Fruit fly (Drosophila melanogaster): ENCODE results near the gene CG17359.

CG17359 gene

DNA sequence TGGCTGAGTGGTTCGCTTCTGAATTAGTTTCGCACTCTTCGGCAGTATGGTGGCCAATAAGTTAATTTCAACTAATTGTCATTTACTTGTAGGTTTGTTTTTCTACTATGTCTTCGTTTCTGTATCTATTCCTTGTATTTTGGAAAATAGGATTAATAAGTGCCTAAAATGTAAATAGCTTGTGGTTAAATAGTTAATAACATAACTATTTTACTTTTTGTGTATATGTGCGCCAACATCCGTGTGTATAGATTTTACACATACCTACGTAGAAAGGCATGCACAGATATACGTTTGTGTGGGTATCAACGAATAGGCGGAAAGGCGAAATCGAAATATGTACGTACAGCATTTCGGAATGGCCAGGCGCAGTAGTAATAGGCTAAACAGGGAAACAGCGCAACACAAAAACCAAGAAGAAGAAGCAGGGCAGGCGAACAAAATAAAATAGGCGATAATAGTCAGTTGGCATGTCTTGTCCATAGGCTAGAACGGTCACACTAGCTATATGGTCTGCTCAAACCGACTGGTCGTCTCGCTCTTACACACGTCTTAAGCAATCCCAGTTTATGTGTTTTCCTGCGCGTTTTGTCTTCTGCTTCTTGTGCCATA, 3.6 kb upstream of the CG17359 start (continued):
- TF ChIP-seq fru (GFP tag; optimal IDR thresholded peaks at IDR 0.05), result no peak

DNA sequence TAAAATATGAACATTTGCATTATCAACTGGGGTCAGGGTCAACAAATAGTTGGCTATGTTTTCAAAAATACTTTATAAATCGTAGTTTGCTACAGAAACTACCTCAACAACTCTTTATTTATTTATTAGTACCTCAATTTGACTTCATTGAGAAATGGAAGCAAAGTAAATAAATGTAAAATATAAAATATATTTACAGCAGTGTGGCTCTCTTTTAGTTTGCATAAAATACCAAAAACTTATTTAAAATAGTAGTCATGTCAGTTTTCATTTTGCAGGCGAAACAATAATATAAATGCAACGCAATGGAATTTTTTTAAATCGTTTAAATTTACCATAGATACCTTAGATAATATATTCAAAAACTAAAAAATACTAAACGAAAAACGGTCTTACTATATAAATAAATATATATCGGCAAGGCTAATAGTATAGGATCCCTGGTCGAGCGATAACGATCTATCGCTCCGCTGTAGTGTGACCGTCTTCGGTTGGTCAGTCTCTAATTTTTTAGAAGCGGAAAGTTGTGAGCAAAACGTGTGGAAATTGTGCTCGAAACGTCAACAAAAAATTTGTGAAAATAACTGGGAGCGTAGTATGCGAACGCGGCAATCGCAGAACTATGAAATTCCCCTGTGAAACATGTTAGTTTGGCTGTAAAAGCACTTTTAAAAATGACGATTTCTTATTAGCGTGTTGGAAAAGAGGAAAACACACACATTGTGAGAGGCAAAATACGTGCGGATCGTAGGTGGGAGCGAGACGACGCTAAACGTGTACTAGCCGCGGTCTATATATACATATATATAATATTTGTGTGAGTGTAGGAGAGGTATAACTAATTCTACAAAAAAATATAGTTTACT, 2.8 kb upstream of the CG17359 start, which contains the start of the genes Nprl3 and upSET:
TSS of gene Nprl3 (minus strand) at position 223 of the 866 bp plus-strand sequence.
TSS of gene upSET (plus strand) at position 470 of the 866 bp plus-strand sequence.
- TF ChIP-seq sv (GFP tag; optimal IDR thresholded peaks at IDR 0.05) (peak; percentile 44), br (GFP tag; optimal IDR thresholded peaks at IDR 0.05) (no peak), fru (GFP tag; optimal IDR thresholded peaks at IDR 0.05) (no peak), rgr (GFP tag; optimal IDR thresholded peaks at IDR 0.05) (peak; percentile 17), woc (GFP tag; optimal IDR thresholded peaks at IDR 0.05) (peak; percentile 23), brk (GFP tag; optimal IDR thresholded peaks at IDR 0.05) (peak; percentile 38), Vsx2 (GFP tag; optimal IDR thresholded peaks at IDR 0.05; ENCODE audit: partially characterized antibody) (no peak), CrebA (GFP tag; optimal IDR thresholded peaks at IDR 0.05; ENCODE audit: borderline replicate concordance) (no peak), OdsH (GFP tag; optimal IDR thresholded peaks at IDR 0.05) (no peak), usp (GFP tag; optimal IDR thresholded peaks at IDR 0.05) (no peak), dl (GFP tag; optimal IDR thresholded peaks at IDR 0.05; ENCODE audit: insufficient read depth in 1 of 2, partially characterized antibody in 2 of 2) (no peak), HLH106 (tag; optimal IDR thresholded peaks at IDR 0.05) (peak; percentile 14), Hnf4 (GFP tag; optimal IDR thresholded peaks at IDR 0.05) (no peak), Mio (GFP tag; optimal IDR thresholded peaks at IDR 0.05) (no peak), dsf (GFP tag; optimal IDR thresholded peaks at IDR 0.05; ENCODE audit: borderline replicate concordance) (peak; percentile 32), tai (GFP tag; optimal IDR thresholded peaks at IDR 0.05) (no peak), h (GFP tag; optimal IDR thresholded peaks at IDR 0.05) (no peak), Rel (GFP tag; optimal IDR thresholded peaks at IDR 0.05) (no peak), Rel (tag; optimal IDR thresholded peaks at IDR 0.05) (peak; percentile 89), N (GFP tag; optimal IDR thresholded peaks at IDR 0.05) (no peak), Dif (GFP tag; optimal IDR thresholded peaks at IDR 0.05; ENCODE audit: partially characterized antibody) (no peak), Hr83 (GFP tag; optimal IDR thresholded peaks at IDR 0.05; ENCODE audit: poor library complexity, severe bottlenecking) (no peak), Myc (optimal IDR thresholded peaks at IDR 0.05) (no peak), Sp1 (GFP tag; optimal IDR thresholded peaks at IDR 0.05) (peak; percentile 14)

- TF ChIP-seq woc (GFP tag; optimal IDR thresholded peaks at IDR 0.05) (no peak), rgr (GFP tag; optimal IDR thresholded peaks at IDR 0.05) (no peak), HLH106 (tag; optimal IDR thresholded peaks at IDR 0.05) (peak; percentile 23), OdsH (GFP tag; optimal IDR thresholded peaks at IDR 0.05) (no peak)
These were observed 2.1 kb downstream of the CG17359 start, which contains the start of gene CG17361 for dm6 chr3L:13996992-13997391. TSS of gene CG17361 (plus strand) at chr3L:13997191.

DNA sequence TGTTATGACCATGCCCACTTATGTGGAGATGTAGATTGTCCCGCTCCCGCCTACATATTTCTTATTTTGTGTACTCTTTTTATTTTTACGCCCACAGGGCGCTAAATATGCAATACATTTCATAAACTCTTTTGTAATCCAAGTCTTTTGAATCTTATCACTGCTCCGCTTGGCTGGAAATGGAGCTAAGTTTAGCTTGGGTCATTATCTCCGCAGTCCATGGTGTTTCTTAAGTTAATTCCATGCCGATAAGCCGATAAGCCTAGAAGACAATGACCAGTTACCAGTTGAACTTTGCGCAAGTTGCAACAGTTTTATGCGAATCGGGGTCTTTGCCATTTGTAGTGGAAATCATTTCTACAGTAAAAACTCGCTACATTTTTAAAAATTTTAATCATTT, 2.6 kb downstream of the CG17359 start:
- TF ChIP-seq dmrt93B (GFP tag; optimal IDR thresholded peaks at IDR 0.05) (no peak), woc (GFP tag; optimal IDR thresholded peaks at IDR 0.05) (no peak), Hr78 (GFP tag; optimal IDR thresholded peaks at IDR 0.05) (no peak), usp (GFP tag; optimal IDR thresholded peaks at IDR 0.05) (no peak), Mio (GFP tag; optimal IDR thresholded peaks at IDR 0.05) (no peak)

dm6 chr3L:13993742-13994719, 5.0 kb downstream of the CG17359 start, which contains the start of gene CtsK1:
TSS of gene CtsK1 (plus strand) at chr3L:13994231.
- TF ChIP-seq CG32264 (GFP tag; optimal IDR thresholded peaks at IDR 0.05) (peak; percentile 14), tai (GFP tag; optimal IDR thresholded peaks at IDR 0.05) (no peak), rgr (GFP tag; optimal IDR thresholded peaks at IDR 0.05) (peak; percentile 66), N (GFP tag; optimal IDR thresholded peaks at IDR 0.05) (no peak), Dif (GFP tag; optimal IDR thresholded peaks at IDR 0.05; ENCODE audit: partially characterized antibody) (no peak), usp (GFP tag; optimal IDR thresholded peaks at IDR 0.05) (no peak), lola (GFP tag; optimal IDR thresholded peaks at IDR 0.05) (no peak), Mio (GFP tag; optimal IDR thresholded peaks at IDR 0.05) (no peak), CG9705 (GFP tag; optimal IDR thresholded peaks at IDR 0.05) (no peak), sage (GFP tag; optimal IDR thresholded peaks at IDR 0.05) (no peak), psq (GFP tag; optimal IDR thresholded peaks at IDR 0.05) (peak; percentile 61), Rel (GFP tag; optimal IDR thresholded peaks at IDR 0.05) (no peak), Rel (tag; optimal IDR thresholded peaks at IDR 0.05) (no peak), dl (GFP tag; optimal IDR thresholded peaks at IDR 0.05; ENCODE audit: insufficient read depth in 1 of 2, partially characterized antibody in 2 of 2) (no peak), jim (GFP tag; optimal IDR thresholded peaks at IDR 0.05) (no peak), Dfd (GFP tag; optimal IDR thresholded peaks at IDR 0.05) (no peak), brk (GFP tag; optimal IDR thresholded peaks at IDR 0.05) (no peak), CrebA (GFP tag; optimal IDR thresholded peaks at IDR 0.05; ENCODE audit: borderline replicate concordance) (no peak), dmrt93B (GFP tag; optimal IDR thresholded peaks at IDR 0.05) (no peak), Hr83 (GFP tag; optimal IDR thresholded peaks at IDR 0.05; ENCODE audit: poor library complexity, severe bottlenecking) (no peak), Myc (optimal IDR thresholded peaks at IDR 0.05) (no peak), Hr78 (GFP tag; optimal IDR thresholded peaks at IDR 0.05) (no peak), Jra (GFP tag; optimal IDR thresholded peaks at IDR 0.05) (no peak), Hnf4 (GFP tag; optimal IDR thresholded peaks at IDR 0.05) (peak; percentile 32)
